Worm (Caenorhabditis elegans) whole organism, young adult: ENCODE measurements around the gene arrd-11.

ENCODE experiments used
- D2030.7 ChIP-seq: fragments of 200-800 bp; sonication (Bioruptor generic); IDR thresholded peaks from 2 replicates; pipeline ENCODE4 v1.3.6; 2022; ENCODE audit warnings: missing genetic modification reagents, missing genetic modification characterization, missing compliant biosample characterization
- F33H1.4 ChIP-seq: fragments of 200-800 bp; sonication (Bioruptor generic); IDR thresholded peaks from 2 replicates; pipeline ENCODE4 v1.3.6; 2022; ENCODE audit warnings: missing genetic modification reagents, missing genetic modification characterization, missing compliant biosample characterization
- F57A8.1 ChIP-seq: fragments of 200-800 bp; sonication (Bioruptor generic); optimal IDR thresholded peaks from 2 replicates; lab custom pipeline; 2018; ENCODE audit warnings: mild to moderate bottlenecking, missing genetic modification characterization, moderate library complexity, missing compliant biosample characterization
- K12H6.12 ChIP-seq: fragments of 200-800 bp; sonication (Bioruptor generic); optimal IDR thresholded peaks from 2 replicates; lab custom pipeline; 2018; ENCODE audit warnings: mild to moderate bottlenecking, missing genetic modification characterization, missing compliant biosample characterization
- Y53G8AR.9 ChIP-seq: fragments of 200-800 bp; sonication (Bioruptor generic); conservative IDR thresholded peaks from 2 replicates; pipeline ENCODE4 v1.3.6; 2022; ENCODE audit warnings: missing genetic modification reagents, missing genetic modification characterization, missing compliant biosample characterization
- aptf-3 ChIP-seq: fragments of 200-800 bp; sonication (Bioruptor generic); IDR thresholded peaks from 2 replicates; pipeline ENCODE4 v1.3.6; 2022; ENCODE audit warnings: missing genetic modification characterization, missing compliant biosample characterization
- athp-1 ChIP-seq: sonication (generic microtip); optimal IDR thresholded peaks from 2 replicates; lab custom pipeline; 2017; ENCODE audit warnings: mild to moderate bottlenecking, missing genetic modification characterization, missing compliant biosample characterization
- cebp-1 ChIP-seq, 2 experiments: fragments of 200-800 bp in 1 of 2; sonication (Bioruptor generic) in 1 of 2; sonication (generic microtip) in 1 of 2; IDR thresholded peaks in 1 of 2; optimal IDR thresholded peaks in 1 of 2; 2 replicates each; pipeline versions ENCODE4 v1.3.6 to Lab custom; 2017 to 2022; ENCODE audit warnings: missing compliant biosample characterization in 2 of 2, missing genetic modification characterization in 2 of 2, mild to moderate bottlenecking in 1 of 2, missing genetic modification reagents in 1 of 2, moderate library complexity in 1 of 2
- chd-7 ChIP-seq: sonication (generic microtip); optimal IDR thresholded peaks from 2 replicates; lab custom pipeline; 2016; ENCODE audit warnings: mild to moderate bottlenecking, missing genetic modification characterization, moderate library complexity, missing compliant biosample characterization
- dox-1 ChIP-seq: fragments of 200-800 bp; sonication (Bioruptor generic); IDR thresholded peaks from 2 replicates; pipeline ENCODE4 v1.3.6; 2022; ENCODE audit warnings: missing genetic modification reagents, missing genetic modification characterization, missing compliant biosample characterization
- egl-44 ChIP-seq: fragments of 200-800 bp; sonication (Bioruptor generic); IDR thresholded peaks from 2 replicates; pipeline ENCODE4 v1.3.6; 2022; ENCODE audit warnings: missing genetic modification reagents, missing genetic modification characterization, missing compliant biosample characterization
- egrh-3 ChIP-seq: fragments of 200-800 bp; sonication (Bioruptor generic); IDR thresholded peaks from 2 replicates; pipeline ENCODE4 v1.3.6; 2022; ENCODE audit warnings: missing genetic modification reagents, missing genetic modification characterization, missing compliant biosample characterization
- him-1 ChIP-seq: sonication (generic microtip); optimal IDR thresholded peaks from 2 replicates; lab custom pipeline; 2016; ENCODE audit warnings: missing genotype, missing genetic modification reagents, missing genetic modification characterization, missing compliant biosample characterization
- hlh-26 ChIP-seq: fragments of 200-800 bp; sonication (Bioruptor generic); conservative IDR thresholded peaks from 2 replicates; pipeline ENCODE4 v1.3.6; 2022; ENCODE audit warnings: missing genetic modification reagents, missing genetic modification characterization, missing compliant biosample characterization
- let-607 ChIP-seq, 2 experiments: fragments of 200-800 bp in 1 of 2; sonication (Bioruptor generic) in 1 of 2; sonication (generic microtip) in 1 of 2; optimal IDR thresholded peaks; 2 replicates each; lab custom pipeline; 2016 to 2018; ENCODE audit warnings: mild to moderate bottlenecking in 2 of 2, missing compliant biosample characterization in 2 of 2, missing genetic modification characterization in 2 of 2, moderate library complexity in 2 of 2, missing genotype in 1 of 2
- lin-40 ChIP-seq: sonication (generic microtip); optimal IDR thresholded peaks from 2 replicates; lab custom pipeline; 2016; ENCODE audit warnings: missing genetic modification characterization, mild to moderate bottlenecking, missing compliant biosample characterization, missing genotype, missing genetic modification reagents
- lin-54 ChIP-seq: fragments of 200-800 bp; sonication (Bioruptor generic); optimal IDR thresholded peaks from 2 replicates; lab custom pipeline; 2018; ENCODE audit warnings: mild to moderate bottlenecking, missing genetic modification characterization, missing compliant biosample characterization
- lir-1 ChIP-seq: fragments of 200-800 bp; sonication (Bioruptor generic); conservative IDR thresholded peaks from 2 replicates; pipeline ENCODE4 v1.3.6; 2022; ENCODE audit warnings: missing genetic modification reagents, missing genetic modification characterization, missing compliant biosample characterization
- nfya-2 ChIP-seq: fragments of 200-800 bp; sonication (Bioruptor generic); IDR thresholded peaks from 2 replicates; pipeline ENCODE4 v1.3.6; 2022; ENCODE audit warnings: missing genetic modification reagents, missing genetic modification characterization, missing compliant biosample characterization
- nhr-80 ChIP-seq: sonication (generic microtip); optimal IDR thresholded peaks from 2 replicates; lab custom pipeline; 2016; ENCODE audit warnings: missing genetic modification characterization, missing compliant biosample characterization
- rcor-1 ChIP-seq: fragments of 200-800 bp; sonication (Bioruptor generic); IDR thresholded peaks from 2 replicates; pipeline ENCODE4 v1.3.6; 2022; ENCODE audit warnings: missing genetic modification reagents, missing genetic modification characterization, missing compliant biosample characterization
- snpc-4 ChIP-seq, 5 experiments: fragments of 150-350 bp in 1 of 5; sonication (generic microtip) in 4 of 5; optimal IDR thresholded peaks; 2 replicates each; lab custom pipeline; 2014 to 2018; ENCODE audit warnings: missing genetic modification characterization in 5 of 5, missing biosample characterization in 3 of 5, antibody characterized with exemption in 2 of 5, mild to moderate bottlenecking in 2 of 5, missing compliant biosample characterization in 2 of 5, missing genotype in 2 of 5, moderate library complexity in 2 of 5, missing genetic modification reagents in 1 of 5
- ztf-22 ChIP-seq: fragments of 200-800 bp; sonication (Bioruptor generic); optimal IDR thresholded peaks from 2 replicates; lab custom pipeline; 2018; ENCODE audit warnings: mild to moderate bottlenecking, missing genetic modification characterization, moderate library complexity, missing compliant biosample characterization

The arrd-11 gene

ce11 chrII:13812335-13812734 lies 49.1 kb downstream of the arrd-11 start:
- no peak for TF ChIP-seq Y53G8AR.9 (GFP tag; lab: Robert Waterston, UW)
- no peak for TF ChIP-seq F57A8.1 (GFP tag; lab: Kevin White, UChicago)
- no peak for TF ChIP-seq him-1
- TF ChIP-seq hlh-26, result no peak
- no peak for TF ChIP-seq nhr-80
- no peak for TF ChIP-seq chd-7
- TF ChIP-seq lin-54 (GFP tag; lab: Kevin White, UChicago), result no peak
- no peak for TF ChIP-seq nfya-2 (GFP tag; lab: Robert Waterston, UW)
- no peak for TF ChIP-seq lir-1 (GFP tag; lab: Robert Waterston, UW)
- no peak for TF ChIP-seq ztf-22 (GFP tag; lab: Kevin White, UChicago)
- TF ChIP-seq K12H6.12 (tag; lab: Kevin White, UChicago), result no peak
- TF ChIP-seq D2030.7 (GFP tag; lab: Robert Waterston, UW), result no peak

- TF ChIP-seq snpc-4 (GFP tag; optimal IDR thresholded peaks at IDR 0.05; lab: Kevin White, UChicago), result no peak
- TF ChIP-seq snpc-4 (tag; optimal IDR thresholded peaks at IDR 0.05; lab: Kevin White, UChicago), result peak in 2 of 4 experiments; percentile 59 to 65
- TF ChIP-seq nhr-80, result no peak
Observed at ce11 chrII:13813413-13813812, 50.2 kb downstream of the arrd-11 start.

ce11 chrII:13813950-13814349 lies 50.7 kb downstream of the arrd-11 start:
- TF ChIP-seq rcor-1 (GFP tag; lab: Robert Waterston, UW), result no peak
- no peak for TF ChIP-seq aptf-3 (GFP tag; lab: Robert Waterston, UW)
- TF ChIP-seq athp-1 (tag; lab: Kevin White, UChicago), result no peak
- peak; percentile 71 for TF ChIP-seq dox-1 (GFP tag; lab: Robert Waterston, UW)
- TF ChIP-seq egl-44 (GFP tag; lab: Robert Waterston, UW), result peak; percentile 13; the same call in 1 of the 2 replicates
- no peak for TF ChIP-seq cebp-1 (GFP tag; IDR thresholded peaks at IDR 0.05; lab: Robert Waterston, UW)
- TF ChIP-seq cebp-1 (tag; optimal IDR thresholded peaks at IDR 0.05; lab: Kevin White, UChicago), result peak; percentile 44
- no peak for TF ChIP-seq snpc-4 (GFP tag; optimal IDR thresholded peaks at IDR 0.05; lab: Kevin White, UChicago)
- peak in 1 of 4 experiments; percentile 67 for TF ChIP-seq snpc-4 (tag; optimal IDR thresholded peaks at IDR 0.05; lab: Kevin White, UChicago)
- TF ChIP-seq nhr-80, result peak; percentile 96
- 0 out of 2 replicates have a peak, but pooled peaks have one; percentile 26 for TF ChIP-seq egrh-3 (GFP tag; lab: Robert Waterston, UW)
- no peak for TF ChIP-seq let-607 (tag; optimal IDR thresholded peaks at IDR 0.05; lab: Kevin White, UChicago)
- TF ChIP-seq lin-40 (tag; lab: Kevin White, UChicago), result no peak
- TF ChIP-seq F33H1.4 (GFP tag; lab: Robert Waterston, UW), result no peak
- TF ChIP-seq, all 124 proteins: peak for 6
